Worm (Caenorhabditis elegans): ENCODE data around the gene mec-1.

Gene mec-1

DNA sequence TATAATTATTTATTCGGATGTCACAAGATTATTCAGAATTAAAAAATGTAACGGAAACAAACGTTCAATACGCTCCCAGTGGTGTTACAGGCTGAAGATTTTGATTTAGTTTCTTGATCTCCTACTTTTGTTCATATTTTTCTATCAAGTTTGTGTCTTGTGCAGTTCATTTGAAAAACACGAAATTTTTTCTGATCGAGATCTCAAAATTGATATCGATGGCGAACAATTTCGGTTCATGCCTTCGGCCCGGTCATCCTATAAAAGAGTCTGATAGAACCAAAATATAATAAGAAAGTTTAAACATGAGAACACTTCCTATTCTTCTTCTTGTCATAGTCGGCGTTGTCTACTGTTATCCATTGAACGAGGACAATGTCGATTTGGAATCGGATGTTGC lies 51.0 kb downstream of the mec-1 start, which contains the start of gene drd-10 (continued):
- no peak for TF ChIP-seq Y48G9A.11 (GFP tag; IDR thresholded peaks at IDR 0.05)

- no peak for TF ChIP-seq nhr-11 (tag; optimal IDR thresholded peaks at IDR 0.05)
- no peak for TF ChIP-seq zip-2 (tag; optimal IDR thresholded peaks at IDR 0.05)
- no peak for TF ChIP-seq nhr-41 (GFP tag; IDR thresholded peaks at IDR 0.05)
- TF ChIP-seq Y48G9A.11 (GFP tag; IDR thresholded peaks at IDR 0.05): no peak
- no peak for TF ChIP-seq ctbp-1 (GFP tag; IDR thresholded peaks at IDR 0.05)
- no peak for TF ChIP-seq ceh-44 (GFP tag; IDR thresholded peaks at IDR 0.05)
- TF ChIP-seq hmg-1.1 (GFP tag; IDR thresholded peaks at IDR 0.05): no peak
- no peak for TF ChIP-seq fos-1 (tag; optimal IDR thresholded peaks at IDR 0.05)
- TF ChIP-seq lin-39 (tag; optimal IDR thresholded peaks at IDR 0.05): no peak
- no peak for TF ChIP-seq hlh-30 (tag; optimal IDR thresholded peaks at IDR 0.05; ENCODE audit: insufficient read depth)
- TF ChIP-seq daf-8 (GFP tag; IDR thresholded peaks at IDR 0.05): no peak
- TF ChIP-seq zfp-2 (tag; optimal IDR thresholded peaks at IDR 0.05): no peak
- no peak for TF ChIP-seq tag-97 (GFP tag; IDR thresholded peaks at IDR 0.05)
- TF ChIP-seq jun-1 (tag; optimal IDR thresholded peaks at IDR 0.05): no peak
- TF ChIP-seq Y75B8A.6 (GFP tag; IDR thresholded peaks at IDR 0.05): no peak
- no peak for TF ChIP-seq dmd-8 (GFP tag; IDR thresholded peaks at IDR 0.05)
- no peak for TF ChIP-seq ceh-28 (tag; optimal IDR thresholded peaks at IDR 0.05)
- TF ChIP-seq F37D6.2 (tag; optimal IDR thresholded peaks at IDR 0.05): no peak
- no peak for TF ChIP-seq ces-1 (GFP tag; optimal IDR thresholded peaks at IDR 0.05)
- TF ChIP-seq ceh-82 (tag; optimal IDR thresholded peaks at IDR 0.05): no peak
These were observed 53.1 kb downstream of the mec-1 start, which contains the start of gene C33G8.2 for ce11 chrV:7009461-7009860. C33G8.2 (plus strand) TSS chrV:7009761.

DNA sequence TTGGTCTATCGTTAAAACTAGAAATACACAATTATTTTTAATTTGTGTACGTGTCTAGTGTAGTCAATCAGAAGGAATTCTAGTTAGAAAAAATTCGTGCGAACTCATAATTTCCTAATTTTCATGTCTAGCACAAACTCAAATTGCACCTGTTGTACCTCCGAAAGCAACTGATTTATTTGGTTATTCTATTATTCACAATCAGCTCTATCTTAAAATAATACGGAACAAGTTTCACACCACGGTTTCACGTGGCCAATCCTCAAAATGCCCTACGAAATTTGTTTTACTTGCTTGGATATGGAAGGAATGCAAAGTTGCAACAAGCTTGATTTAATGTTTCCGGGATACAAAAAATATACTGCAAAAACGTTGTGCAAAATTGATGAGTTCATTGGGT lies 56.3 kb downstream of the mec-1 start, which contains the start of gene srw-127:
Gene srw-127 (plus strand): TSS at position 301 of the 400 bp plus-strand sequence.
- no peak for TF ChIP-seq spr-3 (GFP tag; optimal IDR thresholded peaks at IDR 0.05)
- TF ChIP-seq ceh-62 (tag; optimal IDR thresholded peaks at IDR 0.05): no peak
- no peak for TF ChIP-seq php-3 (GFP tag; IDR thresholded peaks at IDR 0.05)
- no peak for TF ChIP-seq mdl-1 (tag; optimal IDR thresholded peaks at IDR 0.05)
- TF ChIP-seq jun-1 (tag; optimal IDR thresholded peaks at IDR 0.05): no peak
- no peak for TF ChIP-seq nhr-48 (tag; optimal IDR thresholded peaks at IDR 0.05)
- TF ChIP-seq nhr-42 (GFP tag; IDR thresholded peaks at IDR 0.05): no peak

DNA sequence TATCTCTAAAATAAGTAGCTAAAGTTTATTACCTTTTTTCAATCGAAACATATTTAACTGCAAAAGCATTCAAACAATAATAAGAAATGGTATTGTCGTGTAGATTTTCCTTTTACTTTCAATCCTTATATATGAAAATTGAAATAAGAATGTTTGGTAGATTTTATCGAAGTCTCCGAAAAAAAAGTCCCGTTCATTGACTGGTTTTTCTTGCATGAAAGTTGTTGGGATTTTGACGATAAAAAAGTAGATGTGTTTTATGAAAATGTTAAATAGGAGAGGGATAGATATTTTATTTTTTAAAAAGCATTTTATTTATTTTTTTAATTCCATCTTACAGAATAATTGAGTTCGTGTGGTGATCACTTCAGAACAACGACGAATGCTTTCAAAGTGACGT lies 59.5 kb downstream of the mec-1 start, which contains the start of gene C33G8.13:
Gene C33G8.13 (minus strand): TSS at position 101 of the 400 bp plus-strand sequence.
- TF ChIP-seq set-16 (GFP tag; IDR thresholded peaks at IDR 0.05) (no peak), lim-7 (GFP tag; IDR thresholded peaks at IDR 0.05) (no peak), nhr-41 (GFP tag; IDR thresholded peaks at IDR 0.05) (no peak), daf-8 (GFP tag; IDR thresholded peaks at IDR 0.05) (no peak), lir-3 (tag; optimal IDR thresholded peaks at IDR 0.05) (no peak), lin-15B (tag; optimal IDR thresholded peaks at IDR 0.05) (no peak), tra-1 (GFP tag; IDR thresholded peaks at IDR 0.05) (no peak), mxl-3 (GFP tag; optimal IDR thresholded peaks at IDR 0.05) (no peak), unc-62 (GFP tag; optimal IDR thresholded peaks at IDR 0.05 in 1 of 2) (no peak), unc-62 (tag; optimal IDR thresholded peaks at IDR 0.05) (no peak)

Data from whole organism, L4 larva.